Fruit fly (Drosophila melanogaster): ENCODE data around the gene CG43246.

DNA sequence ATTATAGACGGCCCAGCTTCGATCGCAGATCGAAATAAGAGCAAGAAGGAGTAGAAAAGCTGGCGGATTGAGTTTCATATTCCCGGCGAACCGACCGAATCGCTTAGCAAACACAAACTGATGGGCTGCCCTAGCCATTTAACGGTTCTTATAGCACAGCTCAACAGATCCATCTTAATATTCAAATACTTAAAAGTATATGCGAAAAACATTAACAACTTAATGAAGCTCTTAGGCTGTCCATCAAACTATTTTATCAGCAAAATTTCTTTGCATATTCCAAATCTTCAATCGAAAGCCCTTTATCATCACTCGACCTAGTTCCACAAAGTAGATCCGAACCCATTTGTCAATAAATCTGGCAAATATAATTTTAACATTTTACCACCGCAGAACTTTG lies 14.8 kb upstream of the CG43246 start, which contains the start of gene CG4613:
- TF ChIP-seq h (GFP tag; optimal IDR thresholded peaks at IDR 0.05), result no peak
- TF ChIP-seq Abd-B (GFP tag; optimal IDR thresholded peaks at IDR 0.05), result no peak
- no peak for TF ChIP-seq Vsx2 (GFP tag; optimal IDR thresholded peaks at IDR 0.05; ENCODE audit: partially characterized antibody)
- no peak for TF ChIP-seq Sp1 (GFP tag; optimal IDR thresholded peaks at IDR 0.05)
- no peak for TF ChIP-seq rgr (GFP tag; optimal IDR thresholded peaks at IDR 0.05)
- TF ChIP-seq fru (GFP tag; optimal IDR thresholded peaks at IDR 0.05), result no peak
- TF ChIP-seq psq (GFP tag; optimal IDR thresholded peaks at IDR 0.05), result no peak
- no peak for TF ChIP-seq sage (GFP tag; optimal IDR thresholded peaks at IDR 0.05)
- TF ChIP-seq OdsH (GFP tag; optimal IDR thresholded peaks at IDR 0.05), result no peak
- no peak for TF ChIP-seq Mio (GFP tag; optimal IDR thresholded peaks at IDR 0.05)

Data from whole organism, wandering third instar larva.